Fruit fly (Drosophila melanogaster) whole organism, wandering third instar larva: ENCODE data around the gene Art6.

Experiments used
- Abd-B ChIP-seq: fragments of >200 bp; optimal IDR thresholded peaks from 2 replicates; lab custom pipeline; 2017; ENCODE audit warnings: missing biosample characterization, missing genetic modification characterization
- CG32264 ChIP-seq: fragments of 200-800 bp; sonication (Bioruptor generic); optimal IDR thresholded peaks from 2 replicates; lab custom pipeline; 2016; ENCODE audit warnings: missing biosample characterization, missing genetic modification characterization
- CG9705 ChIP-seq: fragments of 200-800 bp; sonication (Bioruptor generic); optimal IDR thresholded peaks from 2 replicates; lab custom pipeline; 2018; ENCODE audit warnings: missing biosample characterization, mild to moderate bottlenecking, missing genetic modification characterization
- CrebA ChIP-seq: fragments of 200-800 bp; sonication (Bioruptor generic); optimal IDR thresholded peaks from 2 replicates; lab custom pipeline; 2016; ENCODE audit warnings: missing biosample characterization, mild to moderate bottlenecking, missing genetic modification characterization, borderline replicate concordance
- Dfd ChIP-seq: fragments of >200 bp; optimal IDR thresholded peaks from 2 replicates; lab custom pipeline; 2017; ENCODE audit warnings: missing biosample characterization, missing genetic modification characterization
- Dif ChIP-seq: fragments of 200-275, 200-300 bp; sonication (Bioruptor generic); optimal IDR thresholded peaks from 2 replicates; lab custom pipeline; 2018; ENCODE audit warnings: missing biosample characterization, missing genetic modification characterization; ENCODE audit not compliant: partially characterized antibody
- GATAd ChIP-seq: sonication (Bioruptor generic); optimal IDR thresholded peaks from 2 replicates; lab custom pipeline; 2016; ENCODE audit warnings: missing biosample characterization, missing genetic modification characterization
- HLH106 ChIP-seq: fragments of 200-800 bp; optimal IDR thresholded peaks from 3 replicates; lab custom pipeline; 2019; ENCODE audit warnings: missing biosample characterization, mild to moderate bottlenecking, missing genetic modification characterization, moderate library complexity
- Hnf4 ChIP-seq: fragments of 200-800 bp; sonication (Bioruptor generic); optimal IDR thresholded peaks from 2 replicates; lab custom pipeline; 2016; ENCODE audit warnings: missing biosample characterization, mild to moderate bottlenecking, missing genetic modification characterization
- Hr78 ChIP-seq: fragments of >200 bp; optimal IDR thresholded peaks from 2 replicates; lab custom pipeline; 2017; ENCODE audit warnings: missing biosample characterization, missing genetic modification characterization
- Hr83 ChIP-seq: fragments of 200-300 bp; sonication (Bioruptor generic); optimal IDR thresholded peaks from 2 replicates; lab custom pipeline; 2016; ENCODE audit warnings: missing biosample characterization, mild to moderate bottlenecking, missing genetic modification characterization, moderate library complexity; ENCODE audit not compliant: poor library complexity, severe bottlenecking
- Jra ChIP-seq: sonication (Bioruptor generic); optimal IDR thresholded peaks from 2 replicates; lab custom pipeline; 2016; ENCODE audit warnings: missing biosample characterization, missing genetic modification characterization
- Mio ChIP-seq: sonication (Bioruptor generic); optimal IDR thresholded peaks from 2 replicates; lab custom pipeline; 2016; ENCODE audit warnings: missing biosample characterization, missing genetic modification characterization
- Myc ChIP-seq: fragments of >200 bp; optimal IDR thresholded peaks from 2 replicates; lab custom pipeline; 2017
- N ChIP-seq: fragments of >200 bp; optimal IDR thresholded peaks from 2 replicates; lab custom pipeline; 2018; ENCODE audit warnings: missing biosample characterization, missing external identifiers, missing genetic modification characterization
- OdsH ChIP-seq: fragments of 200-800 bp; sonication (Bioruptor generic); optimal IDR thresholded peaks from 2 replicates; lab custom pipeline; 2016; ENCODE audit warnings: missing biosample characterization, mild to moderate bottlenecking, missing genetic modification characterization
- Rel ChIP-seq, 2 experiments: fragments of 200-800 bp; sonication (Bioruptor generic) in 1 of 2; optimal IDR thresholded peaks; 2 replicates in 1 of 2; 3 replicates in 1 of 2; lab custom pipeline; 2016 to 2019; ENCODE audit warnings: mild to moderate bottlenecking in 2 of 2, missing biosample characterization in 2 of 2, missing genetic modification characterization in 2 of 2, moderate library complexity in 1 of 2
- Sp1 ChIP-seq: fragments of 200-800 bp; sonication (Bioruptor generic); optimal IDR thresholded peaks from 3 replicates; lab custom pipeline; 2019; ENCODE audit warnings: missing biosample characterization, mild to moderate bottlenecking, missing genetic modification characterization, moderate library complexity
- Vsx2 ChIP-seq: fragments of 200-300, 225-300 bp; sonication (Bioruptor generic); optimal IDR thresholded peaks from 2 replicates; lab custom pipeline; 2018; ENCODE audit warnings: missing biosample characterization, missing genetic modification characterization; ENCODE audit not compliant: partially characterized antibody
- br ChIP-seq: fragments of 200-800 bp; sonication (Bioruptor generic); optimal IDR thresholded peaks from 2 replicates; lab custom pipeline; 2016; ENCODE audit warnings: missing biosample characterization, missing genetic modification characterization
- brk ChIP-seq: fragments of 200-800 bp; sonication (Bioruptor generic); optimal IDR thresholded peaks from 2 replicates; lab custom pipeline; 2016; ENCODE audit warnings: missing biosample characterization, mild to moderate bottlenecking, missing genetic modification characterization
- dl ChIP-seq, 2 experiments: fragments of 175-275, 200-275 bp in 1 of 2; fragments of 200-275 bp in 1 of 2; sonication (Bioruptor generic); optimal IDR thresholded peaks; lab custom pipeline; 2018; ENCODE audit warnings: mild to moderate bottlenecking in 2 of 2, missing biosample characterization in 2 of 2, missing genetic modification characterization in 2 of 2, moderate library complexity in 2 of 2; ENCODE audit not compliant: partially characterized antibody in 2 of 2, insufficient read depth in 1 of 2
- dmrt93B ChIP-seq: fragments of 200-800 bp; sonication (Bioruptor generic); optimal IDR thresholded peaks from 2 replicates; lab custom pipeline; 2018; ENCODE audit warnings: missing biosample characterization, mild to moderate bottlenecking, missing genetic modification characterization
- dsf ChIP-seq: sonication (Bioruptor generic); optimal IDR thresholded peaks from 2 replicates; lab custom pipeline; 2016; ENCODE audit warnings: missing biosample characterization, missing genetic modification characterization, borderline replicate concordance
- ey ChIP-seq: fragments of 200-800 bp; sonication (Bioruptor generic); optimal IDR thresholded peaks from 2 replicates; lab custom pipeline; 2016; ENCODE audit warnings: missing biosample characterization, missing genetic modification characterization
- foxo ChIP-seq, 2 experiments: fragments of 200-800 bp; sonication (Bioruptor generic); optimal IDR thresholded peaks; 2 replicates in 1 of 2; 3 replicates in 1 of 2; lab custom pipeline; 2016 to 2017; ENCODE audit warnings: missing biosample characterization in 2 of 2, missing genetic modification characterization in 2 of 2
- fru ChIP-seq: fragments of 200-800 bp; sonication (Bioruptor generic); optimal IDR thresholded peaks from 3 replicates; lab custom pipeline; 2016; ENCODE audit warnings: missing biosample characterization, mild to moderate bottlenecking, missing genetic modification characterization
- h ChIP-seq: fragments of 200-800 bp; sonication (Bioruptor generic); optimal IDR thresholded peaks from 3 replicates; lab custom pipeline; 2016; ENCODE audit warnings: missing biosample characterization, mild to moderate bottlenecking, missing genetic modification characterization
- jim ChIP-seq: fragments of 175-275, 200-325 bp; sonication (Bioruptor generic); optimal IDR thresholded peaks from 2 replicates; lab custom pipeline; 2016; ENCODE audit warnings: missing biosample characterization, mild to moderate bottlenecking, missing genetic modification characterization
- lola ChIP-seq: fragments of >200 bp; optimal IDR thresholded peaks from 2 replicates; lab custom pipeline; 2017; ENCODE audit warnings: missing biosample characterization, missing genetic modification characterization
- pan ChIP-seq: fragments of >200 bp; optimal IDR thresholded peaks from 2 replicates; lab custom pipeline; 2017
- psq ChIP-seq: fragments of 200-800 bp; sonication (Bioruptor generic); optimal IDR thresholded peaks from 3 replicates; lab custom pipeline; 2017; ENCODE audit warnings: missing biosample characterization, mild to moderate bottlenecking, missing genetic modification characterization, moderate library complexity
- rgr ChIP-seq: fragments of 200-800 bp; sonication (Bioruptor generic); optimal IDR thresholded peaks from 3 replicates; lab custom pipeline; 2016; ENCODE audit warnings: missing biosample characterization, mild to moderate bottlenecking, missing genetic modification characterization
- sage ChIP-seq: fragments of 200-800 bp; sonication (Bioruptor generic); optimal IDR thresholded peaks from 2 replicates; lab custom pipeline; 2016; ENCODE audit warnings: missing biosample characterization, mild to moderate bottlenecking, missing genetic modification characterization
- sv ChIP-seq: fragments of 200-800 bp; sonication (Bioruptor generic); optimal IDR thresholded peaks from 3 replicates; lab custom pipeline; 2016; ENCODE audit warnings: missing biosample characterization, missing genetic modification characterization
- tai ChIP-seq: sonication (Bioruptor generic); optimal IDR thresholded peaks from 2 replicates; lab custom pipeline; 2016; ENCODE audit warnings: missing biosample characterization, missing genetic modification characterization
- usp ChIP-seq: fragments of >200 bp; optimal IDR thresholded peaks from 2 replicates; lab custom pipeline; 2017; ENCODE audit warnings: missing biosample characterization, missing genetic modification characterization
- woc ChIP-seq: sonication (Bioruptor generic); optimal IDR thresholded peaks from 2 replicates; lab custom pipeline; 2016; ENCODE audit warnings: missing biosample characterization, mild to moderate bottlenecking, missing genetic modification characterization

Gene Art6

dm6 chr3R:13927543-13927942 is 18.1 kb downstream of the Art6 start:
- TF ChIP-seq GATAd (GFP tag; lab: Kevin White, UChicago) (no peak), Abd-B (no peak), CG32264 (GFP tag; lab: Kevin White, UChicago) (no peak), br (GFP tag; lab: Kevin White, UChicago) (no peak), CG9705 (GFP tag; lab: Kevin White, UChicago) (no peak), sage (GFP tag; lab: Kevin White, UChicago) (no peak), Vsx2 (GFP tag; lab: Kevin White, UChicago) (no peak), psq (no peak), tai (GFP tag; lab: Kevin White, UChicago) (no peak), sv (no peak), Hr83 (GFP tag; lab: Kevin White, UChicago) (no peak), OdsH (GFP tag; lab: Kevin White, UChicago) (no peak), rgr (GFP tag; lab: Kevin White, UChicago) (no peak), Myc (lab: Kevin White, UChicago) (no peak), Dfd (GFP tag; lab: Kevin White, UChicago) (no peak), Hr78 (GFP tag; lab: Kevin White, UChicago) (no peak)
- TF ChIP-seq, all 38 proteins: peak for 0

dm6 chr3R:13923626-13924025 is 22.0 kb downstream of the Art6 start:
- TF ChIP-seq h (no peak), fru (GFP tag; lab: Kevin White, UChicago) (no peak), tai (GFP tag; lab: Kevin White, UChicago) (no peak), Dif (GFP tag; lab: Kevin White, UChicago) (no peak)

DNA sequence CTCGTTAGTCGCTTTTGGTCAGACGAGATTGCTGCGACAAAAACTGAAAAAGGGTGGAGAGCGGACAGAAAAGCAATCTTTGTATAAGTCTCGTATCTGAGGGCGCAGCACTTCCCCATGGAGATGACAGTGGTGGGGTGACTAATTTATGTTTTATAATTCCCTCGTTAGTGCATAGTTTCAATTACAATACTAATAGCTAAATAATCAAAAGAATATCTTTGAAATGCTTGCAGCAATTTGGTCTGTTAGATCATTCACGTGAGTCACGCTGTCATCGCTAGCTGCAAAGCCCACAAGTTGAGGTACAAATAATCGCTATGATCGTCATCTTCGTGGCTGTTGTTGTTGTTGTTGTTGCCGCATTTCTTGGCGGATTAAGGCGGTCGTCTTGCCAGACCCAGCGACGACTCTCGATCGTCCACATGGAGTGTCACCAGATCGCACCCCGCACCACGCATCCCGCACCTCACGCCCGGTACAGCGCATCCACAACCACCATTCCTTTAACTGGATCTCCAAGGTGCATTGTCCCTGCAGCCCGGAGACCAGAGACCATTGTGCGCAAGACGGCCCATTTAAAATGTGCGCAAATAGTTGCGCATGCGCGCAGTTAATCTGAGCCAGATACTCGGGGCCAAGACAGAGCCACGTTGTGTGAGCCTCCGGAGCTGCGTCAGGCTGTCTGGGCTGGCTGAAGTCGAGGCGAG is 23.7 kb downstream of the Art6 start:
- TF ChIP-seq rgr (GFP tag; lab: Kevin White, UChicago) (peak; percentile 77), brk (GFP tag; lab: Kevin White, UChicago) (no peak), lola (GFP tag; lab: Kevin White, UChicago) (no peak), Sp1 (GFP tag; lab: Kevin White, UChicago) (peak; percentile 80), CrebA (no peak), Myc (lab: Kevin White, UChicago) (no peak), sv (no peak), N (GFP tag; lab: Kevin White, UChicago) (no peak), Vsx2 (GFP tag; lab: Kevin White, UChicago) (no peak), Mio (GFP tag; lab: Kevin White, UChicago) (no peak), pan (lab: Kevin White, UChicago) (no peak), tai (GFP tag; lab: Kevin White, UChicago) (peak; percentile 64), CG32264 (GFP tag; lab: Kevin White, UChicago) (no peak), Hr78 (GFP tag; lab: Kevin White, UChicago) (no peak), Dif (GFP tag; lab: Kevin White, UChicago) (no peak), dmrt93B (GFP tag; lab: Kevin White, UChicago) (peak; percentile 76), Rel (GFP tag; optimal IDR thresholded peaks at IDR 0.05; lab: Kevin White, UChicago) (no peak), Rel (tag; optimal IDR thresholded peaks at IDR 0.05; lab: Kevin White, UChicago) (peak; percentile 52), Dfd (GFP tag; lab: Kevin White, UChicago) (no peak), Hnf4 (GFP tag; lab: Kevin White, UChicago) (peak; percentile 70), CG9705 (GFP tag; lab: Kevin White, UChicago) (peak; percentile 83), HLH106 (peak; percentile 82), h (peak; percentile 89), Jra (GFP tag; lab: Kevin White, UChicago) (peak; percentile 31), fru (GFP tag; lab: Kevin White, UChicago) (peak; percentile 77), usp (GFP tag; lab: Kevin White, UChicago) (no peak), foxo (GFP tag; optimal IDR thresholded peaks at IDR 0.05; lab: Kevin White, UChicago) (peak in 1 of 2 experiments; percentile 81), jim (GFP tag; lab: Kevin White, UChicago) (no peak), Abd-B (no peak), Hr83 (GFP tag; lab: Kevin White, UChicago) (no peak), dsf (GFP tag; lab: Kevin White, UChicago) (no peak), psq (peak; percentile 63), woc (GFP tag; lab: Kevin White, UChicago) (peak; percentile 77), ey (GFP tag; lab: Kevin White, UChicago) (peak; percentile 87), br (GFP tag; lab: Kevin White, UChicago) (peak; percentile 66), dl (GFP tag; optimal IDR thresholded peaks at IDR 0.05; lab: Kevin White, UChicago; ENCODE audit: insufficient read depth in 1 of 2, partially characterized antibody in 2 of 2) (no peak), GATAd (GFP tag; lab: Kevin White, UChicago) (no peak), sage (GFP tag; lab: Kevin White, UChicago) (peak; percentile 80), OdsH (GFP tag; lab: Kevin White, UChicago) (peak; percentile 84)
